Worm (Caenorhabditis elegans) whole organism, L4/young adult: Measurements from ENCODE around the gene B0336.12.

Source experiments
- dao-5 ChIP-seq: sonication (generic microtip); optimal IDR thresholded peaks from 2 replicates; lab custom pipeline; 2016; ENCODE audit warnings: missing genotype, missing genetic modification characterization, moderate library complexity, missing compliant biosample characterization
- him-1 ChIP-seq: sonication (generic microtip); optimal IDR thresholded peaks from 2 replicates; lab custom pipeline; 2016; ENCODE audit warnings: missing genotype, missing genetic modification reagents, missing genetic modification characterization, missing compliant biosample characterization

DNA sequence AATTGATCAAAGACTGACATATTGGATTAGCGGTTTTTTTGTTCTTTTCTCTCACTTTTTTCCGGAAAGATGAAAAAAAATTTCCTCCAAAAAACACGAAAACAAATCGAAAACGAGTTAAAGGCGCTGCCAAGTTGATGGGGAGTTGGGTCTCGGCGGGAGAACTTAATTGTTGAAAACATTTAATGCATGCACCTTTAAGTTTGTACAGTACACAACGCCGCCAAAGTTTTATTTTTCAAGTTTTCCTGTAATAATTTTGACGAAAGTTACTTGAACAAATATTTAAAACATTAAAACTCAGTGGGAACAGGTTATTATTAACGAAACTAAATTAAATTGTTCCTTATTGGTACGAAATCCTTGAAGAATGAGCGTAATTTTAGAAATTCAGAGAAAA, 8.5 kb downstream of the B0336.12 start:
- TF ChIP-seq dao-5 (tag; lab: Kevin White, UChicago) (no peak), him-1 (no peak)
